Fruit fly (Drosophila melanogaster) whole organism, prepupa: ENCODE data around the gene CG1789.

Experiments used
- Blimp-1 ChIP-seq: fragments of 200-800 bp; sonication (Bioruptor generic); optimal IDR thresholded peaks from 3 replicates; lab custom pipeline; 2017; ENCODE audit warnings: missing biosample characterization, missing genetic modification characterization, mild to moderate bottlenecking, moderate library complexity, missing genetic modification reagents
- CG10631 ChIP-seq: fragments of 200-800 bp; sonication (Bioruptor generic); optimal IDR thresholded peaks from 2 replicates; lab custom pipeline; 2016; ENCODE audit warnings: missing biosample characterization, missing genetic modification characterization
- CG10669 ChIP-seq: fragments of 200-800 bp; sonication (Bioruptor generic); optimal IDR thresholded peaks from 3 replicates; lab custom pipeline; 2018; ENCODE audit warnings: missing biosample characterization, mild to moderate bottlenecking, missing genetic modification characterization, moderate library complexity
- CG11762 ChIP-seq: fragments of 200-800 bp; sonication (Bioruptor generic); optimal IDR thresholded peaks from 3 replicates; lab custom pipeline; 2016; ENCODE audit warnings: missing biosample characterization, missing genetic modification characterization; ENCODE audit not compliant: insufficient read depth
- CG11902 ChIP-seq: fragments of 200-800 bp; sonication (Bioruptor generic); optimal IDR thresholded peaks from 3 replicates; lab custom pipeline; 2016; ENCODE audit warnings: missing biosample characterization, missing genetic modification characterization
- CG15336 ChIP-seq: fragments of 200-800 bp; sonication (Bioruptor generic); IDR thresholded peaks from 2 replicates; pipeline ENCODE4 v1.3.6; 2022; ENCODE audit warnings: missing biosample characterization, missing genetic modification characterization
- CG1621 ChIP-seq: fragments of 200-800 bp; sonication (Bioruptor generic); optimal IDR thresholded peaks from 3 replicates; lab custom pipeline; 2018; ENCODE audit warnings: missing biosample characterization, mild to moderate bottlenecking, missing genetic modification characterization
- CG16779 ChIP-seq: fragments of 200-800 bp; sonication (Bioruptor generic); optimal IDR thresholded peaks from 3 replicates; lab custom pipeline; 2017; ENCODE audit warnings: missing biosample characterization, mild to moderate bottlenecking, missing genetic modification characterization
- CG31627 ChIP-seq: fragments of 200-800 bp; sonication (Bioruptor generic); optimal IDR thresholded peaks from 3 replicates; lab custom pipeline; 2016; ENCODE audit warnings: missing biosample characterization, missing genetic modification characterization
- CG32006 ChIP-seq: fragments of 200-800 bp; sonication (Bioruptor generic); optimal IDR thresholded peaks from 3 replicates; lab custom pipeline; 2017; ENCODE audit warnings: missing biosample characterization, mild to moderate bottlenecking, missing genetic modification characterization
- CG34406 ChIP-seq: fragments of 200-800 bp; sonication (Bioruptor generic); optimal IDR thresholded peaks from 3 replicates; lab custom pipeline; 2016; ENCODE audit warnings: missing biosample characterization, missing genetic modification characterization
- CG3919 ChIP-seq: fragments of 200-800 bp; sonication (Bioruptor generic); optimal IDR thresholded peaks from 3 replicates; lab custom pipeline; 2016; ENCODE audit warnings: missing biosample characterization, missing genetic modification characterization
- CG4318 ChIP-seq: fragments of 200-800 bp; sonication (Bioruptor generic); optimal IDR thresholded peaks from 3 replicates; lab custom pipeline; 2017; ENCODE audit warnings: missing biosample characterization, mild to moderate bottlenecking, missing genetic modification characterization
- CG6163 ChIP-seq: fragments of 200-800 bp; sonication (Bioruptor generic); IDR thresholded peaks from 3 replicates; pipeline ENCODE4 v1.3.6; 2022; ENCODE audit warnings: missing biosample characterization, missing genetic modification characterization
- CG6792 ChIP-seq: fragments of 200-800 bp; sonication (Bioruptor generic); optimal IDR thresholded peaks from 3 replicates; lab custom pipeline; 2016; ENCODE audit warnings: missing biosample characterization, missing genetic modification characterization
- CG6808 ChIP-seq: fragments of 200-800 bp; sonication (Bioruptor generic); optimal IDR thresholded peaks from 3 replicates; lab custom pipeline; 2017; ENCODE audit warnings: missing biosample characterization, missing genetic modification characterization, mild to moderate bottlenecking, moderate library complexity, missing genetic modification reagents
- CG6854 ChIP-seq: fragments of 200-800 bp; sonication (Bioruptor generic); optimal IDR thresholded peaks from 2 replicates; lab custom pipeline; 2017; ENCODE audit warnings: missing biosample characterization, mild to moderate bottlenecking, missing genetic modification characterization
- CG8119 ChIP-seq: fragments of 200-800 bp; sonication (Bioruptor generic); IDR thresholded peaks from 3 replicates; pipeline ENCODE4 v1.3.6; 2022; ENCODE audit warnings: missing biosample characterization, missing genetic modification characterization
- CG8319 ChIP-seq: fragments of 200-800 bp; sonication (Bioruptor generic); optimal IDR thresholded peaks from 3 replicates; lab custom pipeline; 2016; ENCODE audit warnings: missing biosample characterization, missing genetic modification characterization
- CG8632 ChIP-seq: fragments of 200-800 bp; sonication (Bioruptor generic); optimal IDR thresholded peaks from 3 replicates; lab custom pipeline; 2016; ENCODE audit warnings: missing biosample characterization, missing genetic modification characterization
- CG9139 ChIP-seq: fragments of 200-800 bp; sonication (Bioruptor generic); optimal IDR thresholded peaks from 3 replicates; lab custom pipeline; 2017; ENCODE audit warnings: missing biosample characterization, mild to moderate bottlenecking, missing genetic modification characterization
- Eip75B ChIP-seq: fragments of 200-800 bp; sonication (Bioruptor generic); optimal IDR thresholded peaks from 3 replicates; lab custom pipeline; 2016; ENCODE audit warnings: missing biosample characterization, missing genetic modification characterization
- Eip78C ChIP-seq: fragments of 200-800 bp; sonication (Bioruptor generic); peaks from one replicate; lab custom pipeline; 2016; ENCODE audit warnings: missing biosample characterization, missing genetic modification characterization
- Eip93F ChIP-seq: fragments of 200-800 bp; sonication (Bioruptor generic); optimal IDR thresholded peaks from 2 replicates; lab custom pipeline; 2016; ENCODE audit warnings: missing biosample characterization, mild to moderate bottlenecking, missing genetic modification characterization
- Ets21C ChIP-seq: fragments of 200-800 bp; sonication (Bioruptor generic); optimal IDR thresholded peaks from 3 replicates; lab custom pipeline; 2016; ENCODE audit warnings: missing biosample characterization, missing genetic modification characterization
- Ets96B ChIP-seq: fragments of 200-800 bp; optimal IDR thresholded peaks from 2 replicates; lab custom pipeline; 2019; ENCODE audit warnings: missing biosample characterization, mild to moderate bottlenecking, missing genetic modification characterization, moderate library complexity
- Gug ChIP-seq: fragments of 200-800 bp; sonication (Bioruptor generic); IDR thresholded peaks from 2 replicates; pipeline ENCODE4 v1.3.6; 2022; ENCODE audit warnings: missing biosample characterization, missing genetic modification characterization
- Hr38 ChIP-seq: sonication (Bioruptor generic); optimal IDR thresholded peaks from 2 replicates; lab custom pipeline; 2016; ENCODE audit warnings: missing biosample characterization, missing genetic modification characterization
- Hr4 ChIP-seq: fragments of 200-800 bp; sonication (Bioruptor generic); optimal IDR thresholded peaks from 3 replicates; lab custom pipeline; 2016; ENCODE audit warnings: missing biosample characterization, missing genetic modification characterization
- OdsH ChIP-seq: fragments of 200-800 bp; sonication (Bioruptor generic); optimal IDR thresholded peaks from 3 replicates; lab custom pipeline; 2016; ENCODE audit warnings: missing biosample characterization, missing genetic modification characterization
- Smox ChIP-seq: fragments of 200-800 bp; sonication (Bioruptor generic); optimal IDR thresholded peaks from 3 replicates; lab custom pipeline; 2016; ENCODE audit warnings: missing biosample characterization, missing genetic modification characterization
- Sox102F ChIP-seq: fragments of 200-800 bp; sonication (Bioruptor generic); optimal IDR thresholded peaks from 2 replicates; lab custom pipeline; 2016; ENCODE audit warnings: missing biosample characterization, mild to moderate bottlenecking, missing genetic modification characterization
- Sox14 ChIP-seq: fragments of 200-800 bp; sonication (Bioruptor generic); optimal IDR thresholded peaks from 3 replicates; lab custom pipeline; 2016; ENCODE audit warnings: missing biosample characterization, missing genetic modification characterization
- Sox15 ChIP-seq: fragments of 200-800 bp; sonication (Bioruptor generic); optimal IDR thresholded peaks from 3 replicates; lab custom pipeline; 2016; ENCODE audit warnings: missing biosample characterization, missing genetic modification characterization
- acj6 ChIP-seq: fragments of 200-800 bp; sonication (Bioruptor generic); optimal IDR thresholded peaks from 3 replicates; lab custom pipeline; 2016; ENCODE audit warnings: missing biosample characterization, missing genetic modification characterization
- cyc ChIP-seq: fragments of 200-800 bp; sonication (Bioruptor generic); optimal IDR thresholded peaks from 3 replicates; lab custom pipeline; 2016; ENCODE audit warnings: missing biosample characterization, missing genetic modification characterization
- dac ChIP-seq: fragments of 200-800 bp; sonication (Bioruptor generic); optimal IDR thresholded peaks from 2 replicates; lab custom pipeline; 2017; ENCODE audit warnings: missing biosample characterization, mild to moderate bottlenecking, missing genetic modification characterization
- dsx ChIP-seq: fragments of 200-800 bp; optimal IDR thresholded peaks from 3 replicates; lab custom pipeline; 2019; ENCODE audit warnings: missing biosample characterization, mild to moderate bottlenecking, missing genetic modification characterization, moderate library complexity; ENCODE audit not compliant: poor library complexity, severe bottlenecking
- eg ChIP-seq: fragments of 200-800 bp; sonication (Bioruptor generic); IDR thresholded peaks from 3 replicates; pipeline ENCODE4 v1.3.6; 2022; ENCODE audit warnings: missing biosample characterization, missing genetic modification characterization
- esn ChIP-seq: fragments of 200-800 bp; sonication (Bioruptor generic); optimal IDR thresholded peaks from 2 replicates; lab custom pipeline; 2016; ENCODE audit warnings: missing biosample characterization, mild to moderate bottlenecking, missing genetic modification characterization, moderate library complexity
- fd59A ChIP-seq: fragments of 200-800 bp; sonication (Bioruptor generic); optimal IDR thresholded peaks from 2 replicates; lab custom pipeline; 2017; ENCODE audit warnings: missing biosample characterization, mild to moderate bottlenecking, missing genetic modification characterization, missing genetic modification reagents
- fkh ChIP-seq: fragments of 200-800 bp; sonication (Bioruptor generic); optimal IDR thresholded peaks from 3 replicates; lab custom pipeline; 2017; ENCODE audit warnings: missing biosample characterization, mild to moderate bottlenecking, missing genetic modification characterization, moderate library complexity
- lz ChIP-seq: fragments of 200-800 bp; sonication (Bioruptor generic); optimal IDR thresholded peaks from 3 replicates; lab custom pipeline; 2016; ENCODE audit warnings: missing biosample characterization, missing genetic modification characterization
- net ChIP-seq: fragments of 200-800 bp; sonication (Bioruptor generic); optimal IDR thresholded peaks from 3 replicates; lab custom pipeline; 2016; ENCODE audit warnings: missing biosample characterization, missing genetic modification characterization
- salr ChIP-seq, 2 experiments: fragments of 200-800 bp; sonication (Bioruptor generic); optimal IDR thresholded peaks; 3 replicates each; lab custom pipeline; 2016 to 2018; ENCODE audit warnings: missing biosample characterization in 2 of 2, missing genetic modification characterization in 2 of 2, mild to moderate bottlenecking in 1 of 2
- spab ChIP-seq: fragments of 200-800 bp; sonication (Bioruptor generic); optimal IDR thresholded peaks from 2 replicates; lab custom pipeline; 2017; ENCODE audit warnings: missing biosample characterization, mild to moderate bottlenecking, missing genetic modification characterization, missing genetic modification reagents
- svp ChIP-seq: fragments of 200-800 bp; sonication (Bioruptor generic); peaks from one replicate; lab custom pipeline; 2016; ENCODE audit warnings: missing biosample characterization, missing genetic modification characterization
- topi ChIP-seq: fragments of 200-800 bp; sonication (Bioruptor generic); optimal IDR thresholded peaks from 3 replicates; lab custom pipeline; 2016; ENCODE audit warnings: missing biosample characterization, missing genetic modification characterization
- vri ChIP-seq: fragments of 200-800 bp; sonication (Bioruptor generic); optimal IDR thresholded peaks from 3 replicates; lab custom pipeline; 2016; ENCODE audit warnings: missing biosample characterization, mild to moderate bottlenecking, missing genetic modification characterization

CG1789 gene

DNA sequence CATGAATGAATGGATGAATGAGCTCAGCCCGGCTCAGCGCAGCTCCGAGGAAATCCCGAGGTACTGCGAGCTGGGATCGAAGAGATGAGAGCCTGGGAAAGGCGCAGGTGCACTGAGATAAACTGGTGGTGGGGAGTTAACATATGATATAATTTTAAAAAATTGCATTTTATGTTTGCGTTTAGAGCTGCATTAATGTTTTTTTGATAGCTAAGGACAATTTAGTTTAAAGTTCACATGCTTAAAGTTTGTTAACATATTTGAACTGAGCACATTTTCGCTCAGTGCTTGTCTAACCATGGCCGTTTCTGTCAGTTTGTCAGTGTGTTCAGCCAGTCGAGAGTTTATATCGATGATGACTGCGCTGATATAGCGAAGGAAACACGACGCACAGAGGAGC is 10.0 kb downstream of the CG1789 start (continued):
- peak; percentile 66 for TF ChIP-seq CG6808 (GFP tag; lab: Kevin White, UChicago)
- no peak for TF ChIP-seq CG11762
- peak; percentile 64 for TF ChIP-seq CG3919 (GFP tag; lab: Kevin White, UChicago)
- no peak for TF ChIP-seq Gug (GFP tag; lab: Robert Waterston, UW)
- peak; percentile 39 for TF ChIP-seq OdsH
- no peak for TF ChIP-seq CG11902 (GFP tag; lab: Kevin White, UChicago)
- peak; percentile 58 for TF ChIP-seq cyc
- peak; percentile 18 for TF ChIP-seq CG32006 (GFP tag; lab: Kevin White, UChicago)
- peak; percentile 41 for TF ChIP-seq Hr4 (GFP tag; lab: Kevin White, UChicago)
- TF ChIP-seq CG31627 (GFP tag; lab: Kevin White, UChicago), result peak; percentile 57
- peak; percentile 55 for TF ChIP-seq Sox14 (GFP tag; lab: Kevin White, UChicago)
- no peak for TF ChIP-seq eg (GFP tag; lab: Robert Waterston, UW)
- 0 out of 3 replicates have a peak, but pooled peaks have one; percentile 32 for TF ChIP-seq CG8119 (GFP tag; lab: Robert Waterston, UW)
- no peak for TF ChIP-seq CG6854 (GFP tag; lab: Kevin White, UChicago)
- TF ChIP-seq Hr38 (GFP tag; lab: Kevin White, UChicago), result no peak
- no peak for TF ChIP-seq fkh (GFP tag; lab: Kevin White, UChicago)
- peak; percentile 44 for TF ChIP-seq CG6792
- TF ChIP-seq Ets21C (GFP tag; lab: Kevin White, UChicago), result peak; percentile 11
- no peak for TF ChIP-seq CG4318 (GFP tag; lab: Kevin White, UChicago)
- TF ChIP-seq Smox (GFP tag; lab: Kevin White, UChicago), result peak; percentile 51
- TF ChIP-seq CG34406 (GFP tag; lab: Kevin White, UChicago), result peak; percentile 16
- TF ChIP-seq CG10631 (GFP tag; lab: Kevin White, UChicago), result peak; percentile 64
- TF ChIP-seq net, result peak; percentile 0
- peak; percentile 52 for TF ChIP-seq svp (GFP tag; lab: Kevin White, UChicago)
- peak; percentile 65 for TF ChIP-seq Ets96B
- peak; percentile 45 for TF ChIP-seq spab (GFP tag; lab: Kevin White, UChicago)
- TF ChIP-seq CG16779 (tag; lab: Kevin White, UChicago), result no peak
- peak; percentile 45 for TF ChIP-seq acj6 (GFP tag; lab: Kevin White, UChicago)
- TF ChIP-seq esn (GFP tag; lab: Kevin White, UChicago), result peak; percentile 58

DNA sequence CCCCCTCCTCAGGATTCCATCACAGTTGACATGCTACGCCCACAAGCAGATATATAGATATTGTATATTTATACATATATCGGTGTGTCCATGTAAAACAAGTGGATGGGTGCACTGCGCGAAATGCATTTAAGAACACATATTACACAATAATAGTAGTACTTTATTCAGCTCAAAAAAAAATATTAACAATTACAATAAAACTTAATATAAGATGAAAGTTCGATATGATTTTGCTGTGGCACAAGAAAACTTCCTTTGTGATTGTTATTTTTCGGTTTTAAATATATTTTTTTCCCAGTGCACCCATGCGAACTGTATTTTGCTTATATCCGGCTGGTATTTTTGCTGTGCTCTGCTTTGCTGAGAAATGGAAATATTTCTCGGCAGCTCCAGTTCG is 11.1 kb downstream of the CG1789 start:
- TF ChIP-seq Eip75B (GFP tag; lab: Kevin White, UChicago) (no peak), Blimp-1 (GFP tag; lab: Kevin White, UChicago) (no peak), CG16779 (tag; lab: Kevin White, UChicago) (no peak), dac (GFP tag; lab: Kevin White, UChicago) (no peak), CG8632 (GFP tag; lab: Kevin White, UChicago) (no peak), Gug (GFP tag; lab: Robert Waterston, UW) (no peak), dsx (GFP tag; lab: Kevin White, UChicago) (no peak), spab (GFP tag; lab: Kevin White, UChicago) (peak; percentile 6), Eip93F (GFP tag; lab: Kevin White, UChicago) (no peak), Smox (GFP tag; lab: Kevin White, UChicago) (no peak), CG31627 (GFP tag; lab: Kevin White, UChicago) (no peak), Eip78C (GFP tag; lab: Kevin White, UChicago) (peak; percentile 72), salr (GFP tag; optimal IDR thresholded peaks at IDR 0.05; lab: Kevin White, UChicago) (no peak), CG4318 (GFP tag; lab: Kevin White, UChicago) (no peak), cyc (no peak), CG15336 (GFP tag; lab: Robert Waterston, UW) (no peak), CG8119 (GFP tag; lab: Robert Waterston, UW) (no peak), Sox102F (GFP tag; lab: Kevin White, UChicago) (no peak), Hr38 (GFP tag; lab: Kevin White, UChicago) (no peak), CG11762 (no peak), CG1621 (tag; lab: Kevin White, UChicago) (no peak), eg (GFP tag; lab: Robert Waterston, UW) (no peak), fd59A (no peak), CG32006 (GFP tag; lab: Kevin White, UChicago) (no peak), CG6163 (GFP tag; lab: Robert Waterston, UW) (peak; percentile 40; the same call in 1 of the 3 replicates), vri (GFP tag; lab: Kevin White, UChicago) (no peak), CG6792 (no peak), topi (GFP tag; lab: Kevin White, UChicago) (no peak), lz (GFP tag; lab: Kevin White, UChicago) (no peak), CG10669 (GFP tag; lab: Kevin White, UChicago) (peak; percentile 18), CG9139 (GFP tag; lab: Kevin White, UChicago) (no peak), Sox15 (GFP tag; lab: Kevin White, UChicago) (no peak), OdsH (peak; percentile 2), CG8319 (GFP tag; lab: Kevin White, UChicago) (no peak)
